Fruit fly (Drosophila melanogaster) whole organism, embryonic: Measurements from ENCODE around the gene se.

Experiments
- B-H1 ChIP-seq: fragments of 200-800 bp; sonication (Bioruptor generic); IDR thresholded peaks from 3 replicates; pipeline ENCODE4 v1.3.6; 2022; ENCODE audit warnings: missing biosample characterization, missing genetic modification characterization
- Blimp-1 ChIP-seq: fragments of 200-800 bp; sonication (Bioruptor generic); optimal IDR thresholded peaks from 3 replicates; lab custom pipeline; 2018; ENCODE audit warnings: missing biosample characterization, missing genetic modification characterization, mild to moderate bottlenecking, moderate library complexity, missing genetic modification reagents
- CG10366 ChIP-seq: fragments of 200-800 bp; sonication (Bioruptor generic); IDR thresholded peaks from 2 replicates; pipeline ENCODE4 v1.3.6; 2022; ENCODE audit warnings: missing biosample characterization, missing genetic modification characterization
- CG12299 ChIP-seq: fragments of 200-800 bp; sonication (Bioruptor generic); optimal IDR thresholded peaks from 2 replicates; lab custom pipeline; 2018; ENCODE audit warnings: missing biosample characterization, mild to moderate bottlenecking, missing genetic modification characterization
- CG13775 ChIP-seq: fragments of 200-800 bp; sonication (Bioruptor generic); optimal IDR thresholded peaks from 3 replicates; lab custom pipeline; 2017; ENCODE audit warnings: missing biosample characterization, mild to moderate bottlenecking, missing genetic modification characterization
- CG14710 ChIP-seq: fragments of 200-800 bp; sonication (Bioruptor generic); optimal IDR thresholded peaks from 3 replicates; lab custom pipeline; 2019; ENCODE audit warnings: missing biosample characterization, mild to moderate bottlenecking, missing genetic modification characterization, moderate library complexity
- CG15514 ChIP-seq: fragments of 200-800 bp; sonication (Bioruptor generic); optimal IDR thresholded peaks from 3 replicates; lab custom pipeline; 2017; ENCODE audit warnings: missing biosample characterization, missing genetic modification characterization, mild to moderate bottlenecking, moderate library complexity, missing genetic modification reagents
- CG17912 ChIP-seq: fragments of 200-800 bp; sonication (Bioruptor generic); optimal IDR thresholded peaks from 2 replicates; lab custom pipeline; 2018; ENCODE audit warnings: missing biosample characterization, mild to moderate bottlenecking, missing genetic modification characterization
- CG30020 ChIP-seq: fragments of 200-800 bp; optimal IDR thresholded peaks from 2 replicates; lab custom pipeline; 2019; ENCODE audit warnings: missing biosample characterization, mild to moderate bottlenecking, missing genetic modification characterization, moderate library complexity
- CG3065 ChIP-seq: fragments of 200-800 bp; sonication (Bioruptor generic); optimal IDR thresholded peaks from 2 replicates; lab custom pipeline; 2016; ENCODE audit warnings: missing biosample characterization, missing genetic modification characterization
- CG34224 ChIP-seq: fragments of 200-800 bp; sonication (Bioruptor generic); IDR thresholded peaks from 3 replicates; pipeline ENCODE4 v1.3.6; 2022; ENCODE audit warnings: missing biosample characterization, missing genetic modification characterization; ENCODE audit not compliant: partially characterized antibody
- CG3847 ChIP-seq: fragments of 200-800 bp; sonication (Bioruptor generic); IDR thresholded peaks from 2 replicates; pipeline ENCODE4 v1.3.6; 2022; ENCODE audit warnings: missing biosample characterization, missing genetic modification characterization
- CG6175 ChIP-seq: fragments of 200-800 bp; sonication (Bioruptor generic); IDR thresholded peaks from 3 replicates; pipeline ENCODE4 v1.3.6; 2022; ENCODE audit warnings: missing biosample characterization, missing genetic modification characterization
- CG6254 ChIP-seq: fragments of 200-800 bp; sonication (Bioruptor generic); optimal IDR thresholded peaks from 3 replicates; lab custom pipeline; 2017; ENCODE audit warnings: mild to moderate bottlenecking, missing biosample characterization, missing genetic modification reagents, missing genetic modification characterization
- CG7556 ChIP-seq: fragments of 200-800 bp; sonication (Bioruptor generic); optimal IDR thresholded peaks from 2 replicates; lab custom pipeline; 2017; ENCODE audit warnings: missing biosample characterization, mild to moderate bottlenecking, missing genetic modification characterization
- CG7963 ChIP-seq: fragments of 200-800 bp; sonication (Bioruptor generic); IDR thresholded peaks from 3 replicates; pipeline ENCODE4 v1.3.6; 2022; ENCODE audit warnings: missing biosample characterization, missing genetic modification characterization; ENCODE audit not compliant: partially characterized antibody
- CG8290 ChIP-seq, 3 experiments: fragments of 200-800 bp; sonication (Bioruptor generic); optimal IDR thresholded peaks; 2 replicates each; lab custom pipeline; 2016 to 2019; ENCODE audit warnings: missing biosample characterization in 3 of 3, missing genetic modification characterization in 3 of 3, mild to moderate bottlenecking in 2 of 3, moderate library complexity in 1 of 3
- CG8478 ChIP-seq: fragments of >200 bp; optimal IDR thresholded peaks from 2 replicates; lab custom pipeline; 2018
- CG8944 ChIP-seq: fragments of 200-800 bp; sonication (Bioruptor generic); optimal IDR thresholded peaks from 3 replicates; lab custom pipeline; 2016; ENCODE audit warnings: missing biosample characterization, missing genetic modification characterization
- D19A ChIP-seq: fragments of 200-800 bp; optimal IDR thresholded peaks from 3 replicates; lab custom pipeline; 2019; ENCODE audit warnings: missing biosample characterization, mild to moderate bottlenecking, missing genetic modification characterization, moderate library complexity
- Dek ChIP-seq: fragments of 200-800 bp; sonication (Bioruptor generic); optimal IDR thresholded peaks from 3 replicates; lab custom pipeline; 2019; ENCODE audit warnings: missing biosample characterization, mild to moderate bottlenecking, missing genetic modification characterization, moderate library complexity
- E2f1 ChIP-seq: fragments of 200-800 bp; sonication (Bioruptor generic); IDR thresholded peaks from 2 replicates; pipeline ENCODE4 v1.3.6; 2022; ENCODE audit warnings: missing biosample characterization, missing genetic modification characterization
- Elba2 ChIP-seq: fragments of 200-800 bp; sonication (Bioruptor generic); optimal IDR thresholded peaks from 3 replicates; lab custom pipeline; 2016; ENCODE audit warnings: missing biosample characterization, missing genetic modification characterization
- Gsc ChIP-seq: fragments of 200-800 bp; sonication (Bioruptor generic); IDR thresholded peaks from 2 replicates; pipeline ENCODE4 v1.3.6; 2022; ENCODE audit warnings: missing biosample characterization, missing genetic modification characterization
- Gug ChIP-seq: fragments of 200-800 bp; sonication (Bioruptor generic); IDR thresholded peaks from 4 replicates; pipeline ENCODE4 v1.3.6; 2022; ENCODE audit warnings: missing biosample characterization, missing genetic modification characterization
- Hmr ChIP-seq: fragments of 200-800 bp; sonication (Bioruptor generic); optimal IDR thresholded peaks from 3 replicates; lab custom pipeline; 2017; ENCODE audit warnings: mild to moderate bottlenecking, missing biosample characterization, missing genetic modification reagents, missing genetic modification characterization
- MESR4 ChIP-seq: fragments of 200-800 bp; sonication (Bioruptor generic); optimal IDR thresholded peaks from 2 replicates; lab custom pipeline; 2018; ENCODE audit warnings: missing biosample characterization, mild to moderate bottlenecking, missing genetic modification characterization, moderate library complexity
- Nf-YA ChIP-seq: fragments of 200-800 bp; sonication (Bioruptor generic); IDR thresholded peaks from 2 replicates; pipeline ENCODE4 v1.3.6; 2022; ENCODE audit warnings: missing biosample characterization, missing genetic modification characterization
- PHDP ChIP-seq: fragments of 200-800 bp; sonication (Bioruptor generic); optimal IDR thresholded peaks from 3 replicates; lab custom pipeline; 2018; ENCODE audit warnings: missing biosample characterization, mild to moderate bottlenecking, missing genetic modification characterization, moderate library complexity
- Sox100B ChIP-seq: fragments of 200-800 bp; sonication (Bioruptor generic); optimal IDR thresholded peaks from 3 replicates; lab custom pipeline; 2018; ENCODE audit warnings: missing biosample characterization, mild to moderate bottlenecking, missing genetic modification characterization
- Ssrp ChIP-seq: fragments of 200-800 bp; sonication (Bioruptor generic); optimal IDR thresholded peaks from 2 replicates; lab custom pipeline; 2018; ENCODE audit warnings: missing biosample characterization, mild to moderate bottlenecking, missing genetic modification characterization, moderate library complexity
- Xbp1 ChIP-seq: fragments of 200-800 bp; sonication (Bioruptor generic); optimal IDR thresholded peaks from 3 replicates; lab custom pipeline; 2016; ENCODE audit warnings: missing biosample characterization, mild to moderate bottlenecking, missing genetic modification characterization
- al ChIP-seq: fragments of 200-800 bp; sonication (Bioruptor generic); IDR thresholded peaks from 2 replicates; pipeline ENCODE4 v1.3.6; 2022; ENCODE audit warnings: missing biosample characterization, missing genetic modification characterization
- az2 ChIP-seq: fragments of 200-800 bp; sonication (Bioruptor generic); optimal IDR thresholded peaks from 3 replicates; lab custom pipeline; 2016; ENCODE audit warnings: missing biosample characterization, missing genetic modification characterization
- bsh ChIP-seq, 2 experiments: fragments of 200-800 bp; sonication (Bioruptor generic); optimal IDR thresholded peaks; 2 replicates each; lab custom pipeline; 2017 to 2018; ENCODE audit warnings: mild to moderate bottlenecking in 2 of 2, missing biosample characterization in 2 of 2, missing genetic modification characterization in 2 of 2, moderate library complexity in 1 of 2
- cato ChIP-seq: fragments of 200-800 bp; sonication (Bioruptor generic); optimal IDR thresholded peaks from 2 replicates; lab custom pipeline; 2016; ENCODE audit warnings: missing biosample characterization, missing genetic modification characterization, borderline replicate concordance
- dm ChIP-seq: fragments of 200-800 bp; sonication (Bioruptor generic); optimal IDR thresholded peaks from 3 replicates; lab custom pipeline; 2016; ENCODE audit warnings: missing biosample characterization, missing genetic modification characterization
- gce ChIP-seq: fragments of 200-800 bp; sonication (Bioruptor generic); IDR thresholded peaks from 3 replicates; pipeline ENCODE4 v1.3.6; 2022; ENCODE audit warnings: missing biosample characterization, missing genetic modification characterization
- gro ChIP-seq: fragments of 200-800 bp; sonication (Bioruptor generic); optimal IDR thresholded peaks from 2 replicates; lab custom pipeline; 2016; ENCODE audit warnings: missing biosample characterization, missing genetic modification characterization
- nerfin-1 ChIP-seq: fragments of 200-800 bp; sonication (Bioruptor generic); optimal IDR thresholded peaks from 3 replicates; lab custom pipeline; 2019; ENCODE audit warnings: missing biosample characterization, mild to moderate bottlenecking, missing genetic modification characterization, moderate library complexity
- onecut ChIP-seq: fragments of 200-800 bp; sonication (Bioruptor generic); IDR thresholded peaks from 2 replicates; pipeline ENCODE4 v1.3.6; 2022; ENCODE audit warnings: missing biosample characterization, missing genetic modification characterization
- peb ChIP-seq: fragments of 200-800 bp; sonication (Bioruptor generic); IDR thresholded peaks from 2 replicates; pipeline ENCODE4 v1.3.6; 2022; ENCODE audit warnings: missing biosample characterization, missing genetic modification characterization
- prd ChIP-seq, 3 experiments: fragments of >200 bp in 2 of 3; fragments of 200-800 bp in 1 of 3; sonication (Bioruptor generic) in 1 of 3; optimal IDR thresholded peaks in 2 of 3; IDR thresholded peaks in 1 of 3; 2 replicates in 2 of 3; 3 replicates in 1 of 3; pipeline versions ENCODE4 v1.3.6 to Lab custom; 2017 to 2022; ENCODE audit warnings: missing biosample characterization in 1 of 3, missing genetic modification characterization in 1 of 3
- salm ChIP-seq: fragments of 200-800 bp; sonication (Bioruptor generic); optimal IDR thresholded peaks from 2 replicates; lab custom pipeline; 2018; ENCODE audit warnings: missing biosample characterization, mild to moderate bottlenecking, missing genetic modification characterization
- schlank ChIP-seq: fragments of 200-800 bp; sonication (Bioruptor generic); optimal IDR thresholded peaks from 2 replicates; lab custom pipeline; 2018; ENCODE audit warnings: missing biosample characterization, mild to moderate bottlenecking, missing genetic modification characterization
- sens ChIP-seq: fragments of 200-800 bp; sonication (Bioruptor generic); peaks from one replicate; lab custom pipeline; 2016; ENCODE audit warnings: missing biosample characterization, missing genetic modification characterization
- so ChIP-seq: fragments of 200-800 bp; sonication (Bioruptor generic); IDR thresholded peaks from 3 replicates; pipeline ENCODE4 v1.3.6; 2022; ENCODE audit warnings: missing biosample characterization, missing genetic modification characterization
- trem ChIP-seq: fragments of 200-800 bp; optimal IDR thresholded peaks from 3 replicates; lab custom pipeline; 2019; ENCODE audit warnings: missing biosample characterization, mild to moderate bottlenecking, missing genetic modification characterization, moderate library complexity
- unc-4 ChIP-seq: fragments of 200-800 bp; sonication (Bioruptor generic); IDR thresholded peaks from 2 replicates; pipeline ENCODE4 v1.3.6; 2022; ENCODE audit warnings: missing biosample characterization, missing genetic modification characterization; ENCODE audit not compliant: partially characterized antibody
- zfh1 ChIP-seq: fragments of 200-800 bp; sonication (Bioruptor generic); IDR thresholded peaks from 3 replicates; pipeline ENCODE4 v1.3.6; 2022; ENCODE audit warnings: missing biosample characterization, missing genetic modification characterization
- zfh2 ChIP-seq: fragments of 200-800 bp; sonication (Bioruptor generic); optimal IDR thresholded peaks from 2 replicates; lab custom pipeline; 2016; ENCODE audit warnings: missing biosample characterization, missing genetic modification characterization

Gene se

DNA sequence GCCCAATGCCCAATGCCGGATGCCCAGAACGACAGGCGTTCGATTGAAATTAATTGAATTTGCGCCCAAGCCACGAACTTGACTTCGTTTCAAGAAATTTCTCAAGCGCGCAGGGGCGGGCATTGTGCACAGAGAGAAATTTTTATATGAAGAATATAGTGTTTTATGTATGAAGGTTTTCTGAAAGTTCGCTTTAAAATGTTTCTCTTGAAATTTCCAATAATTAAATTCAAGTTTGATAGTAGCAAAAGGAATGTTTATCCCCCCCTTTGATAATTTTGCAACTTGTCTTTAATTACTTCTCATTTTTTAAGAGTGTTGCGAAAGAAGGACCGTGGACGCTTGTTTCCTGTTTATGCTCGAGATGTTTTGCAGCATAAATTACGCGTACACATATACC is 23.5 kb downstream of the se start (continued):
- no peak for TF ChIP-seq CG34224 (GFP tag; lab: Robert Waterston, UW)
- TF ChIP-seq gro (GFP tag; lab: Kevin White, UChicago): no peak
- peak; percentile 9 for TF ChIP-seq nerfin-1
- peak; percentile 13 for TF ChIP-seq PHDP (tag; lab: Kevin White, UChicago)
- no peak for TF ChIP-seq CG15514 (GFP tag; lab: Kevin White, UChicago)
- TF ChIP-seq CG3065: no peak
- TF ChIP-seq Ssrp (tag; lab: Kevin White, UChicago): peak; percentile 16
- no peak for TF ChIP-seq prd (optimal IDR thresholded peaks at IDR 0.05; lab: Kevin White, UChicago)
- TF ChIP-seq prd (GFP tag; IDR thresholded peaks at IDR 0.05; lab: Robert Waterston, UW): peak; percentile 19; the same call in 1 of the 3 replicates
- TF ChIP-seq CG3847: no peak
- no peak for TF ChIP-seq so (GFP tag; lab: Robert Waterston, UW)
- peak; percentile 5 for TF ChIP-seq Sox100B (GFP tag; lab: Kevin White, UChicago)
- TF ChIP-seq CG6175: no peak
- TF ChIP-seq CG12299 (tag; lab: Kevin White, UChicago): no peak
- no peak for TF ChIP-seq CG8290 (GFP tag; optimal IDR thresholded peaks at IDR 0.05; lab: Kevin White, UChicago)
- no peak for TF ChIP-seq CG8290 (tag; optimal IDR thresholded peaks at IDR 0.05; lab: Kevin White, UChicago)
- no peak for TF ChIP-seq Nf-YA (GFP tag; lab: Robert Waterston, UW)
- no peak for TF ChIP-seq MESR4
- peak in 1 of 2 experiments; percentile 57 for TF ChIP-seq bsh (GFP tag; optimal IDR thresholded peaks at IDR 0.05; lab: Kevin White, UChicago)
- no peak for TF ChIP-seq cato (GFP tag; lab: Kevin White, UChicago)
- TF ChIP-seq CG30020 (tag; lab: Kevin White, UChicago): no peak
- peak; percentile 20 for TF ChIP-seq Xbp1
- no peak for TF ChIP-seq Gug (GFP tag; lab: Robert Waterston, UW)
- TF ChIP-seq unc-4: no peak
- TF ChIP-seq CG8944 (GFP tag; lab: Kevin White, UChicago): no peak
- no peak for TF ChIP-seq dm
- no peak for TF ChIP-seq Dek (tag; lab: Kevin White, UChicago)
- no peak for TF ChIP-seq CG7963 (GFP tag; lab: Robert Waterston, UW)
- peak; percentile 21 for TF ChIP-seq CG14710
- no peak for TF ChIP-seq salm (tag; lab: Kevin White, UChicago)
- TF ChIP-seq CG13775 (GFP tag; lab: Kevin White, UChicago): peak; percentile 3
- no peak for TF ChIP-seq al (GFP tag; lab: Robert Waterston, UW)
- no peak for TF ChIP-seq peb (GFP tag; lab: Robert Waterston, UW)
- no peak for TF ChIP-seq CG6254
- no peak for TF ChIP-seq Elba2 (GFP tag; lab: Kevin White, UChicago)
- TF ChIP-seq zfh1 (GFP tag; lab: Robert Waterston, UW): no peak
- peak; percentile 41 for TF ChIP-seq Blimp-1
- TF ChIP-seq onecut (GFP tag; lab: Robert Waterston, UW): 0 out of 2 replicates have a peak, but pooled peaks have one; percentile 35
- TF ChIP-seq CG10366 (GFP tag; lab: Robert Waterston, UW): no peak
- peak; percentile 35 for TF ChIP-seq CG7556 (GFP tag; lab: Kevin White, UChicago)
- TF ChIP-seq CG8478 (lab: Kevin White, UChicago): no peak
- no peak for TF ChIP-seq Hmr (GFP tag; lab: Kevin White, UChicago)
- TF ChIP-seq sens (GFP tag; lab: Kevin White, UChicago): peak; percentile 86
- TF ChIP-seq B-H1: no peak
- peak; percentile 37 for TF ChIP-seq D19A (tag; lab: Kevin White, UChicago)
- TF ChIP-seq az2 (GFP tag; lab: Kevin White, UChicago): no peak
- TF ChIP-seq schlank (tag; lab: Kevin White, UChicago): no peak
- no peak for TF ChIP-seq zfh2
- no peak for TF ChIP-seq CG17912 (GFP tag; lab: Kevin White, UChicago)
- TF ChIP-seq trem (tag; lab: Kevin White, UChicago): no peak
- no peak for TF ChIP-seq gce
- no peak for TF ChIP-seq Gsc (GFP tag; lab: Robert Waterston, UW)
- no peak for TF ChIP-seq E2f1 (GFP tag; lab: Robert Waterston, UW)
